Worm (Caenorhabditis elegans): ENCODE data around the gene F55C9.5.
A peak's percentile ranks its signal among the peaks of the same experiment; 100 is the strongest.
"Not testable (repeated sequence)": the region's sequence is repeated elsewhere in the genome, so short reads cannot be mapped to it uniquely, and the experiment has no call there.

The F55C9.5 gene

ce11 chrV:19319460-19319995, 26.6 kb upstream of the F55C9.5 start, which contains the start of gene C43D7.7:
Gene C43D7.7, minus strand, starts transcription at chrV:19319510.
- TF ChIP-seq fos-1 (tag; optimal IDR thresholded peaks at IDR 0.05) (peak; percentile 38), peb-1 (tag; optimal IDR thresholded peaks at IDR 0.05) (no peak)

- TF ChIP-seq nhr-21, peb-1, ztf-4 (tag; optimal IDR thresholded peaks at IDR 0.05): not testable (repeated sequence)
Observed at ce11 chrV:19317058-19317457, 24.1 kb upstream of the F55C9.5 start, which contains the start of gene srh-208. Gene srh-208, plus strand, starts transcription at chrV:19317358.

ce11 chrV:19312975-19313374, 20.1 kb upstream of the F55C9.5 start, which contains the start of gene fbxb-64:
Gene fbxb-64, plus strand, starts transcription at chrV:19313275.
- TF ChIP-seq elt-1 (tag; optimal IDR thresholded peaks at IDR 0.05) (no peak), nhr-10 (tag; optimal IDR thresholded peaks at IDR 0.05) (no peak), nhr-11 (tag; optimal IDR thresholded peaks at IDR 0.05) (no peak), sma-9 (GFP tag; optimal IDR thresholded peaks at IDR 0.05) (no peak), sma-9 (tag; optimal IDR thresholded peaks at IDR 0.05) (no peak), nhr-12 (tag; optimal IDR thresholded peaks at IDR 0.05) (no peak), dmd-4 (tag; optimal IDR thresholded peaks at IDR 0.05) (no peak), ztf-4 (tag; optimal IDR thresholded peaks at IDR 0.05) (no peak), nhr-129 (tag; optimal IDR thresholded peaks at IDR 0.05) (no peak), R02D3.7 (tag; optimal IDR thresholded peaks at IDR 0.05) (no peak), ceh-82 (tag; optimal IDR thresholded peaks at IDR 0.05) (no peak)

ce11 chrV:19311391-19311790, 18.5 kb upstream of the F55C9.5 start, which contains the start of gene C43D7.8:
Gene C43D7.8, minus strand, starts transcription at chrV:19311491.
- no peak for TF ChIP-seq sma-9 (GFP tag; optimal IDR thresholded peaks at IDR 0.05)
- no peak for TF ChIP-seq sma-9 (tag; optimal IDR thresholded peaks at IDR 0.05)
- no peak for TF ChIP-seq elt-1 (tag; optimal IDR thresholded peaks at IDR 0.05)
- no peak for TF ChIP-seq ceh-16 (tag; optimal IDR thresholded peaks at IDR 0.05)
- TF ChIP-seq elt-3 (tag; optimal IDR thresholded peaks at IDR 0.05): no peak
- no peak for TF ChIP-seq peb-1 (tag; optimal IDR thresholded peaks at IDR 0.05)
- TF ChIP-seq nhr-23 (tag; optimal IDR thresholded peaks at IDR 0.05): no peak

ce11 chrV:19309591-19309990, 16.7 kb upstream of the F55C9.5 start, which contains the start of gene F55C9.11:
Gene F55C9.11, minus strand, starts transcription at chrV:19309691.
- TF ChIP-seq nhr-10 (tag; optimal IDR thresholded peaks at IDR 0.05) (no peak), lsy-2 (tag; optimal IDR thresholded peaks at IDR 0.05) (no peak), sma-3 (GFP tag; optimal IDR thresholded peaks at IDR 0.05) (no peak), ZK546.5 (tag; optimal IDR thresholded peaks at IDR 0.05) (no peak), alr-1 (tag; optimal IDR thresholded peaks at IDR 0.05) (no peak), R02D3.7 (tag; optimal IDR thresholded peaks at IDR 0.05) (no peak), skn-1 (tag; optimal IDR thresholded peaks at IDR 0.05) (no peak), snpc-4 (tag; optimal IDR thresholded peaks at IDR 0.05) (no peak), unc-62 (GFP tag; optimal IDR thresholded peaks at IDR 0.05) (no peak), sem-4 (tag; optimal IDR thresholded peaks at IDR 0.05) (no peak), dmd-4 (tag; optimal IDR thresholded peaks at IDR 0.05) (no peak), ceh-82 (tag; optimal IDR thresholded peaks at IDR 0.05) (no peak), ztf-4 (tag; optimal IDR thresholded peaks at IDR 0.05) (no peak), unc-55 (GFP tag; optimal IDR thresholded peaks at IDR 0.05) (no peak), lin-13 (GFP tag; optimal IDR thresholded peaks at IDR 0.05) (no peak), nhr-12 (tag; optimal IDR thresholded peaks at IDR 0.05) (no peak), ama-1 (optimal IDR thresholded peaks at IDR 0.05) (no peak)

- TF ChIP-seq sma-3 (GFP tag; optimal IDR thresholded peaks at IDR 0.05): no peak
- no peak for TF ChIP-seq sem-4 (tag; optimal IDR thresholded peaks at IDR 0.05)
- TF ChIP-seq nhr-25 (tag; optimal IDR thresholded peaks at IDR 0.05): no peak
- TF ChIP-seq ceh-16 (tag; optimal IDR thresholded peaks at IDR 0.05): no peak
- TF ChIP-seq nhr-21 (tag; optimal IDR thresholded peaks at IDR 0.05): no peak
- TF ChIP-seq blmp-1 (tag; optimal IDR thresholded peaks at IDR 0.05; ENCODE audit: insufficient read depth): no peak
- TF ChIP-seq skn-1 (tag; optimal IDR thresholded peaks at IDR 0.05): no peak
- no peak for TF ChIP-seq lsy-2 (tag; optimal IDR thresholded peaks at IDR 0.05)
- TF ChIP-seq crh-2 (tag; optimal IDR thresholded peaks at IDR 0.05): no peak
- no peak for TF ChIP-seq ama-1 (optimal IDR thresholded peaks at IDR 0.05)
- TF ChIP-seq mab-5 (tag; optimal IDR thresholded peaks at IDR 0.05): no peak
- TF ChIP-seq nhr-10 (tag; optimal IDR thresholded peaks at IDR 0.05): no peak
- no peak for TF ChIP-seq C34F6.9 (tag; optimal IDR thresholded peaks at IDR 0.05)
- TF ChIP-seq elt-1 (tag; optimal IDR thresholded peaks at IDR 0.05): no peak
- no peak for TF ChIP-seq R02D3.7 (tag; optimal IDR thresholded peaks at IDR 0.05)
- no peak for TF ChIP-seq lin-11 (tag; optimal IDR thresholded peaks at IDR 0.05)
- no peak for TF ChIP-seq unc-55 (GFP tag; optimal IDR thresholded peaks at IDR 0.05)
- TF ChIP-seq mbf-1 (tag; optimal IDR thresholded peaks at IDR 0.05): no peak
- TF ChIP-seq gmeb-1 (tag; optimal IDR thresholded peaks at IDR 0.05): no peak
Observed at ce11 chrV:19308137-19308536, 15.2 kb upstream of the F55C9.5 start.

Data from whole organism, L2 larva.